Worm (Caenorhabditis elegans): Measurements from ENCODE around the gene comt-2.

comt-2 gene

DNA sequence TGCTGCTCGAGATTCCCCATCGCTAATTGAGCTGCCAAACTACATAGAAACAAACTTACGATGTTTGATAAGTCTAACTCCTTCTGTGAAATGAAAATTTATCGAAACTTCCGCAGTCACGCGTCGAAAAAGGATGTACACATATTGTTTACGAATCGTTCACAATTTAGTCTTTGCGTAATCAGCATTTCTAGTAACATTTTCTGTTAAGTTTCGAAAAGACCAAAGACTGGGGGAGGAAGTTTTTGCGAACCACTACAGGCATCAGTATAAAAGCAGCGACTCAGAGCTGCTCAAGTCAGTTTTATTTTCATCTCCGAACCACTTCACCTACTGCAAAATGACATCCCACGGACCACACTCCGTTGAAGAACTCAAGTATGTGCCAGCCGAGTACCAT, 6.1 kb downstream of the comt-2 start, which contains the start of gene sqst-4:
TSS of gene sqst-4 (plus strand) at position 301 of the 400 bp plus-strand sequence.
- TF ChIP-seq ceh-43 (GFP tag; optimal IDR thresholded peaks at IDR 0.05) (no peak), mab-5 (tag; optimal IDR thresholded peaks at IDR 0.05) (no peak)

DNA sequence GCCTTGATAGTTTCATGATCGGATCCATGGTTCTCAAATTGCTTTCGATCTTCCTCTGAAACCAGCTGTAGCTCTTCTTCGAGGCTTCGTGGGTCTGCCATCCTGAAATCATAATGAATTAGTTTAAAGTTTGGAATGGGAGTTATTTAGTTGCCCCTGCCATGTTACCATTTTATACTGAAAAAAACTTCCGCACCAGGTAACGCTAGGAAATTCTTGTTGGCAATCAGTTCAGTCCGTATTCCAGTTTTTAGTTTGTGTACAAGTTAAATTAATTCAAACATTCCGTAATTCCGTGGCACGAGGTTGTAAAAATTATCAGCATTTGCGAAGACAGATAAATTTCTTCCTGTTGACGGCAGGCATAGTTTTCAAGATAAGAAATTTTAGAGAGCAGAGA, 6.8 kb downstream of the comt-2 start, which contains the start of gene Y32B12A.5:
TSS of gene Y32B12A.5 (minus strand) at position 101 of the 400 bp plus-strand sequence.
- no peak for TF ChIP-seq mls-2 (tag; optimal IDR thresholded peaks at IDR 0.05)
- no peak for TF ChIP-seq ceh-43 (GFP tag; optimal IDR thresholded peaks at IDR 0.05)
- no peak for TF ChIP-seq hlh-1 (tag; optimal IDR thresholded peaks at IDR 0.05)
- no peak for TF ChIP-seq zip-8 (tag; optimal IDR thresholded peaks at IDR 0.05)
- TF ChIP-seq ham-2 (GFP tag; optimal IDR thresholded peaks at IDR 0.05), result no peak
- no peak for TF ChIP-seq drap-1 (GFP tag; optimal IDR thresholded peaks at IDR 0.05)

DNA sequence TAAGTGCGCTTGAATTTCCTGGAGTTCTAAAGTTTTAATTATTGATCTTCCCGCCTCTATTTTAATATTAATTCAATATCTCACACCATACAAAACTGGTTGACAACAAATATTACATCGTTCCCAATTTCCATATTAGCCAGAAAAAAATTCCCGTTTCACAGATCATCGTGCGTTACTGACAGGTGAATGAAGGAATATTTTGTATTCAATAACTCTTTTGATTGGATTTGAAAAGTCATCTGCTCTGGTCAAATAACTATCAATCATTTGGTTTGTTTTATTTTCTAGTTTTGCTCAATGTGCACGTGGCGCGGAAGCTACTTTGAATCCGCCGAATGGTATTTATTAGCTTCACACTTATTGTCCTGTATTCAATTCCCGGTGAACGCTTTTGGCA, 10.6 kb downstream of the comt-2 start, which contains the start of gene srh-139:
TSS of gene srh-139 (plus strand) at position 301 of the 400 bp plus-strand sequence.
- TF ChIP-seq ceh-39 (tag; optimal IDR thresholded peaks at IDR 0.05), result no peak
- TF ChIP-seq mab-5 (tag; optimal IDR thresholded peaks at IDR 0.05), result no peak
- TF ChIP-seq ceh-83 (GFP tag; optimal IDR thresholded peaks at IDR 0.05), result no peak
- no peak for TF ChIP-seq ces-1 (GFP tag; optimal IDR thresholded peaks at IDR 0.05)
- no peak for TF ChIP-seq zip-8 (tag; optimal IDR thresholded peaks at IDR 0.05)
- no peak for TF ChIP-seq nhr-76 (tag; optimal IDR thresholded peaks at IDR 0.05)
- no peak for TF ChIP-seq nhr-12 (tag; optimal IDR thresholded peaks at IDR 0.05)
- no peak for TF ChIP-seq elt-1 (tag; optimal IDR thresholded peaks at IDR 0.05; ENCODE audit: borderline replicate concordance, insufficient read depth)
- TF ChIP-seq pha-4 (tag; optimal IDR thresholded peaks at IDR 0.05), result no peak
- TF ChIP-seq blmp-1 (tag; optimal IDR thresholded peaks at IDR 0.05), result no peak
- TF ChIP-seq unc-39 (tag; optimal IDR thresholded peaks at IDR 0.05), result no peak
- no peak for TF ChIP-seq tbx-8 (GFP tag; optimal IDR thresholded peaks at IDR 0.05)
- TF ChIP-seq nhr-2 (tag; optimal IDR thresholded peaks at IDR 0.05), result no peak
- no peak for TF ChIP-seq mls-2 (tag; optimal IDR thresholded peaks at IDR 0.05)
- no peak for TF ChIP-seq lin-13 (tag; optimal IDR thresholded peaks at IDR 0.05)
- TF ChIP-seq mep-1 (tag; optimal IDR thresholded peaks at IDR 0.05), result no peak
- TF ChIP-seq hlh-1 (tag; optimal IDR thresholded peaks at IDR 0.05), result no peak

DNA sequence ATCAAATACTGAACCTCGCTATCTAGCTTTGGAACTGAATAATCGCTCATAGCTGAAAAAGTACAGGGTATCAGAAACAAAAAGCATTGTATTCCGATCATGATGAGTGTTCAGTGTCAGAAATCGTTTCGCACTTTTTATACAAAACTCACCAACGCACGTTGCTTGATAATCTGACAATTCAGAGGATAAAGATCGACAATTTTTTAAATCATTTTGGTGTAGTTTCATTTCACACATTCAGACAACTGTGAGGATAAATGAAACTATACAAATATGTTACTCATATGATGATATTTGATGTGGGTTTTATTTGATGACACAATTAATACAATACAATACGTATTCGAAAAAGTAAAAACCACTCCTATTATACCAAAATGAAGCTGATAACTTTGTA, 11.2 kb downstream of the comt-2 start, which contains the start of gene F57E7.2:
TSS of gene F57E7.2 (minus strand) at position 101 of the 400 bp plus-strand sequence.
- no peak for TF ChIP-seq ces-1 (GFP tag; optimal IDR thresholded peaks at IDR 0.05)
- TF ChIP-seq ham-2 (GFP tag; optimal IDR thresholded peaks at IDR 0.05), result no peak
- no peak for TF ChIP-seq ceh-43 (GFP tag; optimal IDR thresholded peaks at IDR 0.05)
- TF ChIP-seq sem-2 (GFP tag; optimal IDR thresholded peaks at IDR 0.05), result no peak
- no peak for TF ChIP-seq bed-3 (GFP tag; optimal IDR thresholded peaks at IDR 0.05)
- no peak for TF ChIP-seq snpc-4 (tag; optimal IDR thresholded peaks at IDR 0.05)
- TF ChIP-seq drap-1 (GFP tag; optimal IDR thresholded peaks at IDR 0.05), result no peak
- TF ChIP-seq cnd-1 (tag; optimal IDR thresholded peaks at IDR 0.05), result no peak
- no peak for TF ChIP-seq nhr-2 (tag; optimal IDR thresholded peaks at IDR 0.05)
- TF ChIP-seq sptf-1 (tag; optimal IDR thresholded peaks at IDR 0.05), result no peak
- TF ChIP-seq mls-2 (tag; optimal IDR thresholded peaks at IDR 0.05), result no peak
- no peak for TF ChIP-seq elt-3 (tag; optimal IDR thresholded peaks at IDR 0.05)
- TF ChIP-seq hlh-1 (tag; optimal IDR thresholded peaks at IDR 0.05), result no peak

DNA sequence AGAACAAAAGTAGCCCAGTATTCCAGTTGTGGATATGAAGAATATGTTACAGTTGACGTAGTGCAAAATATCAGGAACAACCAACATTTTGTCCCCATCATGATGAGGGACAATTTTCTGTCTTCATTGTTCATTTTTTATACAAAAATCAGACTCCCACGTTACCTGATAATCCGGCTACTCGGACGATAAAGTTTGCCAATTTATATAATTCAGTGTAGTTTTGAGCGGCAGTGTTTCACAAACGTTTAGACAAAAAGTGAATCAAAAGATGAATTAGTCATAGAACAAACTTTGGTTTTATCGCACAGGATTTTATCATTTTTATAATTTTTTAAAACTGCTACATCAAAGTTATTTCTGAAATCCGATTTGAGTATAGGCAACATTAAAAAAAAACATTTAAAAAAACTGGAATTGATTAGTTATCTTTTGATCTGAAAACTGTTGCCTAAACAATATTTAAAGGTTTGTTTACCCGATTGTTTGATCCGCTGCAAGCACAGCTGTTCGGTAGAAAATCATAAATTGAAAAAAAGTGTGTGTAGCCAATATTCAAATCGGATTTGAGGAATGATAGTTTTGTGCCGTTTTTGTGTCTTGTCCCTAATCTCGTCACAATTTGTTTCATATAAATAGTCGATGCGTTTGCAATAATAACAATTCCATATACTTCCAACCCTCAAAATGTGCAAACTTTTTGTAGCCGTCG, 13.2 kb downstream of the comt-2 start, which contains the start of the genes F57E7.4 and spig-6:
TSS of gene F57E7.4 (minus strand) at position 101 of the 712 bp plus-strand sequence.
TSS of gene spig-6 (plus strand) at position 662 of the 712 bp plus-strand sequence.
- TF ChIP-seq mab-5 (tag; optimal IDR thresholded peaks at IDR 0.05), result no peak

DNA sequence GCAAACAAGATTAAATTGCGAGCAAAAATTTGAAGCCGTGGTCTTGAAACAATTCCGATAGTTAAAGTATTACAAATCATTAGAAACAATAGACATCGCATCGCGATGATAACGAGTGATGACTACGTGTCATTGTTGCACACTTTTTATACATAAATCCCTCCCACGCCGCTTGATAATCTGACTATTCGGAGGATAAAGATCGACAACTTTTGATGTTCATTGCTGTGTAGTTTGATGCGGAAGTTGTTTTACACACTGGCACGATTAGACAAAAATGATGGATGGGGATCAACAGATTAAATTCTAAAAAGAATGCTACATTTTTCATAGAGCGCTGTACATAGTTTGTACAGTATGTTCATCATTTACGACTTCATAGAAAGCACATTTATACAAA, 15.0 kb downstream of the comt-2 start, which contains the start of gene T08G3.11:
TSS of gene T08G3.11 (minus strand) at position 101 of the 400 bp plus-strand sequence.
- no peak for TF ChIP-seq nhr-28 (tag; optimal IDR thresholded peaks at IDR 0.05)
- no peak for TF ChIP-seq lsy-2 (tag; optimal IDR thresholded peaks at IDR 0.05)
- TF ChIP-seq unc-62 (GFP tag; optimal IDR thresholded peaks at IDR 0.05), result no peak

All from whole organism, mixed stage, embryonic.